Fruit fly (Drosophila melanogaster) whole organism, embryonic: ENCODE results near the gene CG34287.

Source experiments
- ATbp ChIP-seq: fragments of 200-800 bp; sonication (Bioruptor generic); optimal IDR thresholded peaks from 2 replicates; lab custom pipeline; 2017; ENCODE audit warnings: missing biosample characterization, mild to moderate bottlenecking, missing genetic modification characterization, missing genetic modification reagents
- Atf6 ChIP-seq: fragments of 200-800 bp; sonication (Bioruptor generic); IDR thresholded peaks from 2 replicates; pipeline ENCODE4 v1.3.6; 2022; ENCODE audit warnings: missing biosample characterization, missing genetic modification characterization
- Blimp-1 ChIP-seq: fragments of 200-800 bp; sonication (Bioruptor generic); optimal IDR thresholded peaks from 3 replicates; lab custom pipeline; 2018; ENCODE audit warnings: missing biosample characterization, missing genetic modification characterization, mild to moderate bottlenecking, moderate library complexity, missing genetic modification reagents
- CG1233 ChIP-seq: fragments of 200-800 bp; sonication (Bioruptor generic); optimal IDR thresholded peaks from 4 replicates; lab custom pipeline; 2018; ENCODE audit warnings: missing biosample characterization, mild to moderate bottlenecking, missing genetic modification characterization
- CG14014 ChIP-seq: fragments of 200-800 bp; sonication (Bioruptor generic); IDR thresholded peaks from 2 replicates; pipeline ENCODE4 v1.3.6; 2022; ENCODE audit warnings: missing biosample characterization, missing genetic modification characterization
- CG14441 ChIP-seq: fragments of 200-800 bp; sonication (Bioruptor generic); IDR thresholded peaks from 2 replicates; pipeline ENCODE4 v1.3.6; 2022; ENCODE audit warnings: missing biosample characterization, missing genetic modification characterization
- CG18599 ChIP-seq: fragments of 200-800 bp; sonication (Bioruptor generic); optimal IDR thresholded peaks from 3 replicates; lab custom pipeline; 2017; ENCODE audit warnings: missing biosample characterization, missing genetic modification characterization, mild to moderate bottlenecking, moderate library complexity, missing genetic modification reagents
- CG3065 ChIP-seq: fragments of 200-800 bp; sonication (Bioruptor generic); optimal IDR thresholded peaks from 2 replicates; lab custom pipeline; 2016; ENCODE audit warnings: missing biosample characterization, missing genetic modification characterization
- CG7987 ChIP-seq: fragments of 200-800 bp; sonication (Bioruptor generic); optimal IDR thresholded peaks from 2 replicates; lab custom pipeline; 2018; ENCODE audit warnings: missing biosample characterization, mild to moderate bottlenecking, missing genetic modification characterization, moderate library complexity
- CG8290 ChIP-seq, 3 experiments: fragments of 200-800 bp; sonication (Bioruptor generic); optimal IDR thresholded peaks; 2 replicates each; lab custom pipeline; 2016 to 2019; ENCODE audit warnings: missing biosample characterization in 3 of 3, missing genetic modification characterization in 3 of 3, mild to moderate bottlenecking in 2 of 3, moderate library complexity in 1 of 3
- CG9727 ChIP-seq: fragments of 200-800 bp; sonication (Bioruptor generic); optimal IDR thresholded peaks from 3 replicates; lab custom pipeline; 2017; ENCODE audit warnings: missing biosample characterization, mild to moderate bottlenecking, missing genetic modification characterization
- Deaf1 ChIP-seq: fragments of 200-800 bp; optimal IDR thresholded peaks from 3 replicates; lab custom pipeline; 2019; ENCODE audit warnings: missing biosample characterization, mild to moderate bottlenecking, missing genetic modification characterization, moderate library complexity
- Dip2 ChIP-seq: fragments of 200-800 bp; sonication (Bioruptor generic); IDR thresholded peaks from 2 replicates; pipeline ENCODE4 v1.3.6; 2022; ENCODE audit warnings: missing biosample characterization, missing genetic modification characterization
- Drgx ChIP-seq: fragments of 200-800 bp; sonication (Bioruptor generic); IDR thresholded peaks from 2 replicates; pipeline ENCODE4 v1.3.6; 2022; ENCODE audit warnings: missing biosample characterization, missing genetic modification characterization
- Ets65A ChIP-seq: fragments of 200-800 bp; sonication (Bioruptor generic); peaks from one replicate; lab custom pipeline; 2016; ENCODE audit warnings: missing biosample characterization, missing genetic modification characterization
- HLH4C ChIP-seq: fragments of 200-800 bp; sonication (Bioruptor generic); IDR thresholded peaks from 3 replicates; pipeline ENCODE4 v1.3.6; 2022; ENCODE audit warnings: missing biosample characterization, missing genetic modification characterization; ENCODE audit not compliant: partially characterized antibody
- Mrtf ChIP-seq: fragments of 200-800 bp; sonication (Bioruptor generic); IDR thresholded peaks from 3 replicates; pipeline ENCODE4 v1.3.6; 2022; ENCODE audit warnings: missing biosample characterization, missing genetic modification characterization
- NFAT ChIP-seq: fragments of 200-800 bp; sonication (Bioruptor generic); IDR thresholded peaks from 2 replicates; pipeline ENCODE4 v1.3.6; 2022; ENCODE audit warnings: missing biosample characterization, missing genetic modification characterization
- Sin3A ChIP-seq: fragments of >200 bp; optimal IDR thresholded peaks from 2 replicates; lab custom pipeline; 2018
- abd-A ChIP-seq: fragments of 200-800 bp; sonication (Bioruptor generic); optimal IDR thresholded peaks from 3 replicates; lab custom pipeline; 2019; ENCODE audit warnings: missing biosample characterization, mild to moderate bottlenecking, missing genetic modification characterization, moderate library complexity
- al ChIP-seq: fragments of 200-800 bp; sonication (Bioruptor generic); IDR thresholded peaks from 2 replicates; pipeline ENCODE4 v1.3.6; 2022; ENCODE audit warnings: missing biosample characterization, missing genetic modification characterization
- bab2 ChIP-seq: fragments of 200-800 bp; sonication (Bioruptor generic); optimal IDR thresholded peaks from 2 replicates; lab custom pipeline; 2016; ENCODE audit warnings: missing biosample characterization, missing genetic modification characterization
- bigmax ChIP-seq: fragments of 200-800 bp; sonication (Bioruptor generic); optimal IDR thresholded peaks from 2 replicates; lab custom pipeline; 2018; ENCODE audit warnings: missing biosample characterization, mild to moderate bottlenecking, missing genetic modification characterization
- crc ChIP-seq: fragments of 200-800 bp; sonication (Bioruptor generic); optimal IDR thresholded peaks from 2 replicates; lab custom pipeline; 2016; ENCODE audit warnings: missing biosample characterization, missing genetic modification characterization
- crol ChIP-seq: fragments of 200-800 bp; sonication (Bioruptor generic); IDR thresholded peaks from 2 replicates; pipeline ENCODE4 v1.3.6; 2022; ENCODE audit warnings: missing biosample characterization, missing genetic modification characterization
- eve ChIP-seq, 2 experiments: fragments of >200 bp; optimal IDR thresholded peaks; 2 replicates each; lab custom pipeline; 2017; ENCODE audit warnings: missing biosample characterization in 2 of 2, missing genetic modification characterization in 2 of 2
- ewg ChIP-seq: fragments of 200-800 bp; sonication (Bioruptor generic); optimal IDR thresholded peaks from 3 replicates; lab custom pipeline; 2017; ENCODE audit warnings: mild to moderate bottlenecking, missing biosample characterization, missing genetic modification reagents, missing genetic modification characterization
- exex ChIP-seq: fragments of 200-800 bp; sonication (Bioruptor generic); optimal IDR thresholded peaks from 4 replicates; lab custom pipeline; 2018; ENCODE audit warnings: missing biosample characterization, mild to moderate bottlenecking, missing genetic modification characterization, moderate library complexity
- fd64A ChIP-seq: fragments of 200-800 bp; sonication (Bioruptor generic); optimal IDR thresholded peaks from 3 replicates; lab custom pipeline; 2018; ENCODE audit warnings: missing biosample characterization, mild to moderate bottlenecking, missing genetic modification characterization
- gce ChIP-seq: fragments of 200-800 bp; sonication (Bioruptor generic); IDR thresholded peaks from 3 replicates; pipeline ENCODE4 v1.3.6; 2022; ENCODE audit warnings: missing biosample characterization, missing genetic modification characterization
- grau ChIP-seq: fragments of 200-800 bp; optimal IDR thresholded peaks from 3 replicates; lab custom pipeline; 2019; ENCODE audit warnings: missing biosample characterization, mild to moderate bottlenecking, missing genetic modification characterization, moderate library complexity
- grn ChIP-seq: fragments of 200-800 bp; sonication (Bioruptor generic); optimal IDR thresholded peaks from 3 replicates; lab custom pipeline; 2017; ENCODE audit warnings: missing biosample characterization, missing genetic modification characterization
- her ChIP-seq: fragments of 200-800 bp; sonication (Bioruptor generic); optimal IDR thresholded peaks from 2 replicates; lab custom pipeline; 2016; ENCODE audit warnings: missing biosample characterization, missing genetic modification characterization
- ind ChIP-seq: fragments of 200-800 bp; sonication (Bioruptor generic); optimal IDR thresholded peaks from 3 replicates; lab custom pipeline; 2016; ENCODE audit warnings: missing biosample characterization, missing genetic modification characterization
- kni ChIP-seq: fragments of 200-800 bp; sonication (Bioruptor generic); optimal IDR thresholded peaks from 3 replicates; lab custom pipeline; 2017; ENCODE audit warnings: mild to moderate bottlenecking, missing biosample characterization, missing genetic modification reagents, missing genetic modification characterization
- lab ChIP-seq: fragments of 200-800 bp; sonication (Bioruptor generic); optimal IDR thresholded peaks from 3 replicates; lab custom pipeline; 2017; ENCODE audit warnings: missing biosample characterization, missing genetic modification characterization, mild to moderate bottlenecking, moderate library complexity, missing genetic modification reagents
- lbe ChIP-seq: fragments of 200-800 bp; sonication (Bioruptor generic); optimal IDR thresholded peaks from 2 replicates; lab custom pipeline; 2016; ENCODE audit warnings: missing biosample characterization, mild to moderate bottlenecking, missing genetic modification characterization
- maf-S ChIP-seq: fragments of 200-800 bp; sonication (Bioruptor generic); optimal IDR thresholded peaks from 2 replicates; lab custom pipeline; 2016; ENCODE audit warnings: missing biosample characterization, missing genetic modification characterization
- mirr ChIP-seq: fragments of 200-800 bp; sonication (Bioruptor generic); optimal IDR thresholded peaks from 3 replicates; lab custom pipeline; 2018; ENCODE audit warnings: missing biosample characterization, mild to moderate bottlenecking, missing genetic modification characterization
- nerfin-2 ChIP-seq: fragments of 200-800 bp; sonication (Bioruptor generic); IDR thresholded peaks from 2 replicates; pipeline ENCODE4 v1.3.6; 2022; ENCODE audit warnings: missing biosample characterization, missing genetic modification characterization; ENCODE audit not compliant: partially characterized antibody
- nmo ChIP-seq: fragments of 200-800 bp; sonication (Bioruptor generic); optimal IDR thresholded peaks from 2 replicates; lab custom pipeline; 2018; ENCODE audit warnings: missing biosample characterization, mild to moderate bottlenecking, missing genetic modification characterization, moderate library complexity
- sob ChIP-seq: fragments of 200-800 bp; sonication (Bioruptor generic); IDR thresholded peaks from 2 replicates; pipeline ENCODE4 v1.3.6; 2022; ENCODE audit warnings: missing biosample characterization, missing genetic modification characterization
- sug ChIP-seq: fragments of 200-800 bp; optimal IDR thresholded peaks from 2 replicates; lab custom pipeline; 2019; ENCODE audit warnings: missing biosample characterization, mild to moderate bottlenecking, missing genetic modification characterization, moderate library complexity
- tgo ChIP-seq: fragments of 200-800 bp; sonication (Bioruptor generic); IDR thresholded peaks from 3 replicates; pipeline ENCODE4 v1.3.6; 2022; ENCODE audit warnings: missing biosample characterization, missing genetic modification characterization
- vfl ChIP-seq: fragments of 200-800 bp; sonication (Bioruptor generic); optimal IDR thresholded peaks from 2 replicates; lab custom pipeline; 2016; ENCODE audit warnings: missing biosample characterization, missing genetic modification characterization
- wdn ChIP-seq: fragments of 200-800 bp; sonication (Bioruptor generic); IDR thresholded peaks from 2 replicates; pipeline ENCODE4 v1.3.6; 2022; ENCODE audit warnings: missing biosample characterization, missing genetic modification characterization
- wor ChIP-seq: fragments of 200-800 bp; sonication (Bioruptor generic); IDR thresholded peaks from 2 replicates; pipeline ENCODE4 v1.3.6; 2022; ENCODE audit warnings: missing biosample characterization, missing genetic modification characterization

Gene CG34287

DNA sequence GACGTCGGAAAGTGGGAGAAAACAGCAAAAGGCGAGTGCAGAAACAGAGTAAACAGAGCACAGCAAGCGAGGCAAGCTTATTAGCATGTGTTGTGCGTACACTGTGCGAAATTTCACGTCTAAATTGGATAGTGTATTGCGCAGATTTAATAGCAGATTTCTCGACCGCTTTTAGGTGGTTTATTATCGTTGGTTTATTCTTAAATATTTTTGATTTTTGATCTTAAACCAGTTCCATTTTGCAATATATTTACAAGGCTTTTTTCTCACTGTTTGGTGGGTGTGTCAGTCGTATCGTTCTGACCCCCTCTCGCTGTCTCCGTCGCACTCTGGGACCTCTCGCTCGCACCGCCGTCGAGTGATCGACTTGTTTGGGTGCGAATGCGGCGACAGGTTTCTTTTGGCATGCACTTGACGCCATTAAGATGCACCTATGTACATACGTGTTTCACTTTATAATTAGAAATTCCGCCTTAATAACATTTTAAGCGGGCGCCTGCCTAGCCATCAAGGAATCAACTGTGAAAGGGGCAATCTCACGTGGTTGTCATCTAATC, 19.1 kb upstream of the CG34287 start (continued):
- TF ChIP-seq Dip2 (GFP tag; lab: Robert Waterston, UW), result no peak
- peak; percentile 49 for TF ChIP-seq lbe (GFP tag; lab: Kevin White, UChicago)
- no peak for TF ChIP-seq kni
- TF ChIP-seq grau (tag; lab: Kevin White, UChicago), result peak; percentile 3
- TF ChIP-seq vfl (GFP tag; lab: Kevin White, UChicago), result no peak
- no peak for TF ChIP-seq abd-A (tag; lab: Kevin White, UChicago)
- no peak for TF ChIP-seq CG14014 (GFP tag; lab: Robert Waterston, UW)
- TF ChIP-seq gce (GFP tag; lab: Robert Waterston, UW), result no peak
- TF ChIP-seq Blimp-1, result no peak
- 0 out of 2 replicates have a peak, but pooled peaks have one; percentile 28 for TF ChIP-seq al (GFP tag; lab: Robert Waterston, UW)
- peak; percentile 95 for TF ChIP-seq Drgx (GFP tag; lab: Robert Waterston, UW)
- no peak for TF ChIP-seq eve (GFP tag; optimal IDR thresholded peaks at IDR 0.05; lab: Kevin White, UChicago)
- TF ChIP-seq Deaf1 (tag; lab: Kevin White, UChicago), result no peak
- no peak for TF ChIP-seq ewg
- TF ChIP-seq wor (GFP tag; lab: Robert Waterston, UW), result no peak
- no peak for TF ChIP-seq maf-S
- TF ChIP-seq tgo (GFP tag; lab: Robert Waterston, UW), result no peak; the same call in 2 of the 3 replicates
- no peak for TF ChIP-seq her (GFP tag; lab: Kevin White, UChicago)
- TF ChIP-seq bigmax (GFP tag; lab: Kevin White, UChicago), result no peak
- no peak for TF ChIP-seq NFAT
- TF ChIP-seq sob (GFP tag; lab: Robert Waterston, UW), result peak; percentile 27; the same call in 1 of the 2 replicates
- peak; percentile 25 for TF ChIP-seq nmo (GFP tag; lab: Kevin White, UChicago)
- no peak for TF ChIP-seq CG7987
- TF ChIP-seq CG14441 (GFP tag; lab: Robert Waterston, UW), result no peak; the same call in 1 of the 2 replicates
- TF ChIP-seq wdn (GFP tag; lab: Robert Waterston, UW), result no peak

DNA sequence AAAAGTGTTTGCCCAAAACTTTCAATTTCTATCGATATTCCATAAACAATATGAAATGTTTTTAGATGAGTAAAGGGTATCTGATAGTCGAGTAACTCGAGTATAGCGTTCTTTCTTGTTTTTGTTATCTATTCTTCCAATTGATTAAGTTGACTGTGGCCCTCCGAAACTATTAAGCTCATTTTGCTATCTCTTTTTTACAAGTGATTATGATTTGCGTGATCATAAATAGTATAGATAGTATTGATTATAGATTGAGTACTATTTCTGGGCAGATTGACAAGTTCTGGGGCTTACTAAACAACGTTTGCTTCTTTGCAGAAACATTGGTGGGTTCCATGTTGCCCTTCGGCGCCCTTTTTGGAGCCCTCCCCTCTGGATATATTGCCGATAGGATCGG, 16.6 kb upstream of the CG34287 start:
- peak; percentile 84 for TF ChIP-seq exex (tag; lab: Kevin White, UChicago)
- TF ChIP-seq CG18599 (GFP tag; lab: Kevin White, UChicago), result no peak
- no peak for TF ChIP-seq Ets65A (GFP tag; lab: Kevin White, UChicago)
- TF ChIP-seq HLH4C (GFP tag; lab: Robert Waterston, UW), result peak; percentile 50; the same call in 2 of the 3 replicates
- no peak for TF ChIP-seq Sin3A (lab: Kevin White, UChicago)
- no peak for TF ChIP-seq nerfin-2 (GFP tag; lab: Robert Waterston, UW)
- TF ChIP-seq mirr (GFP tag; lab: Kevin White, UChicago), result peak; percentile 68
- TF ChIP-seq sug, result peak; percentile 2
- TF ChIP-seq Atf6 (GFP tag; lab: Robert Waterston, UW), result no peak
- peak; percentile 49 for TF ChIP-seq grn (GFP tag; lab: Kevin White, UChicago)

DNA sequence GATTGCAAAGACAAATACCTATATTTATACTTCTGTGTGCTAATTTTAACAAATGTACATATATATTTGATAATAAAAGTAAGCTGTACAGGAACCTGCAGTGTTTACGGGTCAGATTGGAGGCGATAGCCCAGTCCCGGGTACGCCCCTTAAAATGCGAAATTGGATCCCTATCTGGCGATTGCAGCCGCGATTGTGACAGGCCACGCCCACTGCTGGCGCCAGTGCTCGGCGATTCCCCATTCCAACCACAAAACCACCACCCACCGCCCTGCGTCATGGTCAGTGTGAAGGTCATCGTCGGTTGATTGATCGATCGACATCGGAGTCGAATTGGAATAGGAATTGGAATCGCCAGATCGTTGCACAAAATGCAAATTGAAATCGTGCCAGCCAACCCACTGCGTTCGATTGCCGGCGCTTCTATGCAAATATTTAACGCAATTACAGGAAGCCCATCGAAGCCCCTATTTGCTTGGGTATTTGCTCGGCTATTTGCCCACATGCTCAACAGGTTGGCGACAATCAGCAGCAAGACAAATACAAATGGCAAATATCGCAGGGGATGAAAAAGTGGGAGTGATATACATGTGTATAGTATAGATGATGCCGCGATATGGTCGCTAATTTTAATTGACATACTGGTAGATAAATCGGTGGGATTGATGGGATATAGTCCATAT, 14.3 kb upstream of the CG34287 start:
- TF ChIP-seq CG1233 (GFP tag; lab: Kevin White, UChicago) (no peak), bab2 (peak; percentile 20), CG9727 (GFP tag; lab: Kevin White, UChicago) (peak; percentile 3), Ets65A (GFP tag; lab: Kevin White, UChicago) (peak; percentile 9), ATbp (GFP tag; lab: Kevin White, UChicago) (no peak), ind (no peak), CG3065 (GFP tag; lab: Kevin White, UChicago) (no peak), Drgx (GFP tag; lab: Robert Waterston, UW) (no peak), Mrtf (GFP tag; lab: Robert Waterston, UW) (0 out of 3 replicates have a peak, but pooled peaks have one; percentile 33), crc (GFP tag; lab: Kevin White, UChicago) (no peak), lab (peak; percentile 22), CG8290 (GFP tag; optimal IDR thresholded peaks at IDR 0.05; lab: Kevin White, UChicago) (no peak), CG8290 (tag; optimal IDR thresholded peaks at IDR 0.05; lab: Kevin White, UChicago) (peak in 1 of 2 experiments; percentile 16), crol (GFP tag; lab: Robert Waterston, UW) (no peak), fd64A (no peak), CG18599 (GFP tag; lab: Kevin White, UChicago) (peak; percentile 5)
